Worm (Caenorhabditis elegans) whole organism, young adult: Measurements from ENCODE around the gene ZK697.14.

ENCODE experiments used
- hsf-1 ChIP-seq: fragments of 200-800 bp; sonication (Bioruptor generic); IDR thresholded peaks from 2 replicates; pipeline ENCODE4 v1.3.6; 2022; ENCODE audit warnings: missing genetic modification reagents, missing genetic modification characterization, missing compliant biosample characterization
- unc-62 ChIP-seq: fragments of 150-350 bp; optimal IDR thresholded peaks from 2 replicates; lab custom pipeline; 2014; ENCODE audit warnings: missing biosample characterization, missing genetic modification reagents, missing genetic modification characterization

DNA sequence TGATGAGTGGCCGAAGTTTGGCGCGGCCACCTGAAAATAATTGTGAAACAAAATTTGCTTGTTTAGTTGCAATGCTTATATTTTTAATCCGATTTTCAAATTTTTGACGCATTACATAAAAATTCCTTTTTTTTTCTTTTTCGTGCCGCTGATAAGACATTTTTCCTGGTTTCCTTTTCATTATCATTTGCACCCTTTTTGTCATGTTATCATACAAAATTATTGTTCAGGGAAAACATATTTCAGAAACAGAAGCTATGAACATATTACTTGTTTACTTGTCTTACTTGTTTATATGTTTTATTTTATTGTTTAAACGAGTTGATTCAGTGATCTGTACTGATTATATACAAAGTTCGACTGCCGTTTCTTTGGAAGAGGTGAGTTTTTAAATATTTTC is 5.2 kb upstream of the ZK697.14 start, which contains the start of gene clec-205:
- TF ChIP-seq unc-62 (no peak), hsf-1 (GFP tag; lab: Robert Waterston, UW) (no peak)
